Worm (Caenorhabditis elegans) whole organism, L2 larva: ENCODE measurements around the gene pgp-1.

Experiments used
- ama-1 ChIP-seq: fragments of 150-350 bp; optimal IDR thresholded peaks from 2 replicates; lab custom pipeline; 2018; ENCODE audit warnings: inconsistent platforms
- blmp-1 ChIP-seq: sonication (generic microtip); optimal IDR thresholded peaks from 2 replicates; lab custom pipeline; 2017; ENCODE audit warnings: missing genetic modification characterization, mild to moderate bottlenecking, missing compliant biosample characterization, antibody characterized with exemption, moderate library complexity; ENCODE audit not compliant: insufficient read depth
- ceh-82 ChIP-seq: fragments of 150-350 bp; optimal IDR thresholded peaks from 2 replicates; lab custom pipeline; 2014; ENCODE audit warnings: missing biosample characterization, missing genetic modification characterization
- lin-13 ChIP-seq: fragments of 150-350 bp; optimal IDR thresholded peaks from 2 replicates; lab custom pipeline; 2014; ENCODE audit warnings: missing biosample characterization, missing genetic modification reagents, missing genetic modification characterization
- lsy-2 ChIP-seq, 2 experiments: fragments of 150-350 bp in 1 of 2; sonication (generic microtip) in 1 of 2; optimal IDR thresholded peaks; 2 replicates each; lab custom pipeline; 2014 to 2017; ENCODE audit warnings: missing biosample characterization in 2 of 2, missing genetic modification characterization in 2 of 2
- mbf-1 ChIP-seq: sonication (generic microtip); optimal IDR thresholded peaks from 2 replicates; lab custom pipeline; 2017; ENCODE audit warnings: missing biosample characterization, missing genetic modification characterization
- nhr-237 ChIP-seq: fragments of 150-350 bp; optimal IDR thresholded peaks from 2 replicates; lab custom pipeline; 2014; ENCODE audit warnings: missing biosample characterization, missing genetic modification characterization
- unc-62 ChIP-seq: fragments of 150-350 bp; optimal IDR thresholded peaks from 2 replicates; lab custom pipeline; 2014; ENCODE audit warnings: missing biosample characterization, missing genetic modification reagents, missing genetic modification characterization
- ztf-4 ChIP-seq: fragments of 150-350 bp; optimal IDR thresholded peaks from 2 replicates; lab custom pipeline; 2014; ENCODE audit warnings: missing biosample characterization, missing genetic modification characterization

DNA sequence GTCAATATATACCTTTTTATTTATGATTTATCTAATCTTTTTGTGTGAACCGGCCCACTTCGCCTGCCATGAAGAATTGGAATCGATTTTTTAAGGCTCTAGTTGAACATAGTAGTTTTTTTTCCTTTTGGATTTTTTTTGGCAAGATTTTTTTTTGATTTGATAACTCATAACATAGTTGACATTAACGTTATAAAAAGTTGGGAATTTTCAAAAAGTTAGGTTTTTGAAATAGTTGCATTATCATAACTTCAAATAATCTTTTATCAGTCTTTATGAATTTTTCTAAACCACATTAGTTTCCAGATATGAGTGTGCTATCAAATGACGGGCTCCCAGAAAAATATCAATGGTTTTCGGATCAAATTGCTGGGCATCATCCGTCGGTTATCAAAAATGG lies 51.1 kb downstream of the pgp-1 start, which contains the start of gene ipmk-1:
- TF ChIP-seq ztf-4 (tag; lab: Kevin White, UChicago) (no peak), lin-13 (GFP tag; lab: Kevin White, UChicago) (no peak), ceh-82 (tag; lab: Kevin White, UChicago) (no peak), unc-62 (no peak), blmp-1 (tag; lab: Kevin White, UChicago) (no peak), nhr-237 (tag; lab: Kevin White, UChicago) (no peak), ama-1 (lab: Kevin White, UChicago) (no peak), mbf-1 (tag; lab: Kevin White, UChicago) (no peak), lsy-2 (tag; optimal IDR thresholded peaks at IDR 0.05; lab: Kevin White, UChicago) (no peak)
